Worm (Caenorhabditis elegans) whole organism, midembryonic: ENCODE data around the gene cec-2.

Experiments
- T22C8.4 ChIP-seq: fragments of 200-800 bp; sonication (Bioruptor generic); IDR thresholded peaks from 2 replicates; pipeline ENCODE4 v1.3.6; 2022; ENCODE audit warnings: missing genetic modification characterization, missing compliant biosample characterization
- cog-1 ChIP-seq: sonication (generic microtip); optimal IDR thresholded peaks from 2 replicates; lab custom pipeline; 2016; ENCODE audit warnings: missing genetic modification characterization, missing compliant biosample characterization
- flt-1 ChIP-seq: fragments of 200-800 bp; sonication (Bioruptor generic); IDR thresholded peaks from 2 replicates; pipeline ENCODE4 v1.3.6; 2022; ENCODE audit warnings: missing genetic modification characterization, missing compliant biosample characterization
- klf-2 ChIP-seq: fragments of 200-800 bp; sonication (Bioruptor generic); conservative IDR thresholded peaks from 2 replicates; pipeline ENCODE4 v1.3.6; 2022; ENCODE audit warnings: missing genetic modification reagents, missing genetic modification characterization, missing compliant biosample characterization
- med-1 ChIP-seq: sonication (generic microtip); optimal IDR thresholded peaks from 2 replicates; lab custom pipeline; 2017; ENCODE audit warnings: missing genetic modification characterization, mild to moderate bottlenecking, missing compliant biosample characterization, antibody characterized with exemption, missing genetic modification reagents; ENCODE audit not compliant: insufficient read depth
- ref-1 ChIP-seq: fragments of 200-800 bp; sonication (Bioruptor generic); conservative IDR thresholded peaks from 2 replicates; pipeline ENCODE4 v1.3.6; 2022; ENCODE audit warnings: missing genetic modification reagents, missing genetic modification characterization, missing compliant biosample characterization
- tab-1 ChIP-seq: fragments of 200-800 bp; sonication (Bioruptor generic); IDR thresholded peaks from 2 replicates; pipeline ENCODE4 v1.3.6; 2022; ENCODE audit warnings: missing genetic modification characterization, missing compliant biosample characterization
- ztf-23 ChIP-seq: fragments of 200-800 bp; sonication (Bioruptor generic); IDR thresholded peaks from 2 replicates; pipeline ENCODE4 v1.3.6; 2022; ENCODE audit warnings: missing genetic modification reagents, missing genetic modification characterization, missing compliant biosample characterization
- ztf-29 ChIP-seq: fragments of 200-800 bp; sonication (Bioruptor generic); IDR thresholded peaks from 2 replicates; pipeline ENCODE4 v1.3.6; 2022; ENCODE audit warnings: missing genetic modification reagents, missing genetic modification characterization, missing compliant biosample characterization

Gene cec-2

DNA sequence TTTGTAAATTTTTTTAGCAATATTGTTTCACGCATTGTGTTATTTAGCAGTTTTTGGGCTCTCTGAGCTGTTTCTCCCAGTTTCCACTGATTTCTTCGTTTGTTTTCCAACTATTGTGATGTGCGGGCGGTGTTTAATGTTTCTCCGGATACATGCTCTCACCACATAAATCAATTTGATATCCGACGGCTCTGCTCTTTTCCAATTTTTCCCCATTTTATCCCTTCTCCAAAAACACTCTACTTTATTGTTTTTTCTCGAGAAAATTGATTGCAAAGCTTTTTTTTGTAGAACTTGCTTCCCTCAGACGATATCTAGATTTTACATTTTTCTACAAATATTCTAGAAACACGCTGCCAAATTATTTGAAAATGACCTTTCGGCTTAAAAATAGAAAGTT lies 45.0 kb downstream of the cec-2 start:
- TF ChIP-seq ztf-29 (GFP tag; lab: Robert Waterston, UW) (no peak), flt-1 (GFP tag; lab: Robert Waterston, UW) (no peak), ztf-23 (GFP tag; lab: Robert Waterston, UW) (no peak), tab-1 (GFP tag; lab: Robert Waterston, UW) (no peak), ref-1 (GFP tag; lab: Robert Waterston, UW) (no peak), klf-2 (GFP tag; lab: Robert Waterston, UW) (no peak)

DNA sequence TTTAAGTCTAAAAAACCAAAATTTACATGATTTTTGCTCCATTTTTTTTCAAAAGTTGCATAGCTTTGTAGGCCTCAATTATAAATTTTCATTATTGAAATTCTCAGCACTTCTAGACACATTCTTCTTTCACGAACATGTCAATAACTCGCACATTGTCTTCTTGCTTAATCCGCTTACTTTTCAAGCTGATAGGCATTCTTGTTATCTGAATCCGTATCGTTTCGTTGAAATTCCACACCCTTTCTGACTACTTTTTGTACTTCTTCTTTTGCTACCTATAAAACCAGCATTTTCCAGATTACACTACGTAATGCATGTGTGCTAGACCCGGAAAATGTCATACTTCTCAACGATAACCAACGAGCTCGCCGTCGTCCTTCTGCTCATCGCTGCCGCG lies 45.8 kb downstream of the cec-2 start, which contains the start of gene W09G12.9:
W09G12.9 (plus strand) TSS at position 301 of the 400 bp plus-strand sequence.
- TF ChIP-seq med-1 (GFP tag; lab: Kevin White, UChicago), result no peak
- TF ChIP-seq flt-1 (GFP tag; lab: Robert Waterston, UW), result no peak
- no peak for TF ChIP-seq ztf-23 (GFP tag; lab: Robert Waterston, UW)
- TF ChIP-seq ztf-29 (GFP tag; lab: Robert Waterston, UW), result no peak
- no peak for TF ChIP-seq T22C8.4 (GFP tag; lab: Robert Waterston, UW)
- no peak for TF ChIP-seq klf-2 (GFP tag; lab: Robert Waterston, UW)
- no peak for TF ChIP-seq tab-1 (GFP tag; lab: Robert Waterston, UW)
- TF ChIP-seq ref-1 (GFP tag; lab: Robert Waterston, UW), result no peak
- TF ChIP-seq cog-1 (tag; lab: Kevin White, UChicago), result no peak

DNA sequence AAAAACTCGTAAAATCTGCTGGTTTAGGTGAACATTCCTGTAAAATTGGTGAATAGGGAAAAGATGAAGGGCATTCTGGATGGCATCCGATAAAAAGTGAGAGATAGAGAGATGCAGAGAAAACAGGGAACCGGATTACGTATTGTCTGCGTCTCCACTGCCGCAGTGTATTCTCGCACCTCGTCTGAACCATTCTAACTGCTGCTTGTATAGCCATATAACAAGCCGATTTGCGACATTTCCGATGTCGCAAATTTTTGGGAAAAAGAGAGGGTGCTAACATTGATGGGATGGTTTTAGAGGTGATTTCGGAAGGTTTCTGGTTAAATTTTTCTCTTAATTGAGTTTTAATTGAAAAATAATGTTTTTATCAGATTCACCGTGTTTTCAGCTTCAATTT lies 50.7 kb downstream of the cec-2 start, which contains the start of gene W09G12.10:
W09G12.10 (minus strand) TSS at position 121 of the 400 bp plus-strand sequence.
- no peak for TF ChIP-seq klf-2 (GFP tag; lab: Robert Waterston, UW)
- TF ChIP-seq cog-1 (tag; lab: Kevin White, UChicago), result no peak
- no peak for TF ChIP-seq ztf-29 (GFP tag; lab: Robert Waterston, UW)
- TF ChIP-seq ref-1 (GFP tag; lab: Robert Waterston, UW), result no peak
- no peak for TF ChIP-seq tab-1 (GFP tag; lab: Robert Waterston, UW)
- TF ChIP-seq med-1 (GFP tag; lab: Kevin White, UChicago), result no peak
- no peak for TF ChIP-seq T22C8.4 (GFP tag; lab: Robert Waterston, UW)
- TF ChIP-seq ztf-23 (GFP tag; lab: Robert Waterston, UW), result no peak
- TF ChIP-seq flt-1 (GFP tag; lab: Robert Waterston, UW), result no peak

DNA sequence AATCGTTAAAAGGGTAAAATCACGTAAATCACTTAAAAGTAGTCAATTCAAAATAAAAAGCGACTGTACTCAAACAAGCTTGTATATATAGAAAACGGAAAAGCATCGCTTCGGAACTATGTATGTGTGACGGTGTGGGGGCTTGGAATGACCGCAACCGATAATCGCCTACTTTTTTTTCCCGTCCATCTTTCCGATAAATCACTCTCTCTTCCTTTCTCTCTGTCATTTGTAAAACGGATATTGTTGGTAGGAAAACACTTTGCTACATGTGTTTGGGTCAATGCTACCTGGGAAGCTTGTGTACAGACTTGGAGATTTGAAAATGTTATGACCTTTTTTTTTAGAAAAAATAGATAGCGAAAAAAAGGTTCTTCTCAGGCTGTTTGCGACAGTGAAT lies 54.3 kb downstream of the cec-2 start:
- TF ChIP-seq ztf-23 (GFP tag; lab: Robert Waterston, UW), result no peak
- TF ChIP-seq med-1 (GFP tag; lab: Kevin White, UChicago), result no peak
- no peak for TF ChIP-seq cog-1 (tag; lab: Kevin White, UChicago)
- TF ChIP-seq T22C8.4 (GFP tag; lab: Robert Waterston, UW), result no peak
- no peak for TF ChIP-seq klf-2 (GFP tag; lab: Robert Waterston, UW)
- no peak for TF ChIP-seq ztf-29 (GFP tag; lab: Robert Waterston, UW)
- no peak for TF ChIP-seq ref-1 (GFP tag; lab: Robert Waterston, UW)
- TF ChIP-seq flt-1 (GFP tag; lab: Robert Waterston, UW), result no peak
- TF ChIP-seq tab-1 (GFP tag; lab: Robert Waterston, UW), result no peak

DNA sequence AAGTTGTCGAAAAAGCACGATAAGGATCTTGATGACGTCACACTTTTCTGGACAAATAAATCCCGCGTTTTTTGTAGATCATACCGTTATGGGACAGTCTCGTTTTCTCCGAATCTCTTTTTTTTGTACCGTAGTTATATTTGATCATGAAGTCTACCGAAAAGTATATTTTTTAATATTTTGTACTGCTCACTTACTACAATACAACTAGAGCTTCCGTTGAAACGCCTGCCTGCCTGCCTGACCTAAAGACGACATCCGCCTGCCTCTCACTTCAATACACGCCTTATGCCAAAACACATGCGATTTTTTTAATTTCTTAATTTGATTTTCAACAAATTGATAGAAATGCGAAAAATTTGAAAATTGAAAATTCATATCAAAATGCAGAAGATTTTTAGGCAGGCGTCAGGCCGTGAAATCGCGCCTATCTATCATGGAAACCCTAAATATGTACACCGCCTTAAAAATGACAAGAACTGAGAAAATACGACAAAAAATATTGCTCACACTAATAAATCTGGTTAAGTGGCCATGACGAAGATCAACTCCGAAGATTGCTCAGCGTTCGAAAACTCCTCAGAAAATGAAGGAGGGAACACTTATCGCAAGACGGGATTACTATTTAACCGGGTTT lies 55.2 kb downstream of the cec-2 start, which contains the start of gene W09G12.8:
W09G12.8 (plus strand) TSS at position 587 of the 637 bp plus-strand sequence.
- TF ChIP-seq T22C8.4 (GFP tag; lab: Robert Waterston, UW) (no peak), ztf-29 (GFP tag; lab: Robert Waterston, UW) (no peak), ref-1 (GFP tag; lab: Robert Waterston, UW) (no peak), flt-1 (GFP tag; lab: Robert Waterston, UW) (no peak), klf-2 (GFP tag; lab: Robert Waterston, UW) (no peak), ztf-23 (GFP tag; lab: Robert Waterston, UW) (no peak), tab-1 (GFP tag; lab: Robert Waterston, UW) (no peak), cog-1 (tag; lab: Kevin White, UChicago) (no peak), med-1 (GFP tag; lab: Kevin White, UChicago) (no peak)
